Worm (Caenorhabditis elegans): ENCODE measurements around the gene R11D1.1.

The R11D1.1 gene

ce11 chrV:12683205-12683604 lies 21.0 kb upstream of the R11D1.1 start:
- TF ChIP-seq tbx-2 (tag; optimal IDR thresholded peaks at IDR 0.05) = no peak
- TF ChIP-seq ceh-45 (GFP tag; IDR thresholded peaks at IDR 0.05) = no peak
- TF ChIP-seq hlh-15 (tag; optimal IDR thresholded peaks at IDR 0.05) = no peak
- TF ChIP-seq F13H6.1 (tag; optimal IDR thresholded peaks at IDR 0.05) = no peak
- no peak for TF ChIP-seq ceh-9 (tag; optimal IDR thresholded peaks at IDR 0.05)
- no peak for TF ChIP-seq ceh-19 (GFP tag; optimal IDR thresholded peaks at IDR 0.05)
- no peak for TF ChIP-seq hlh-6 (tag; optimal IDR thresholded peaks at IDR 0.05)
- no peak for TF ChIP-seq K09A11.1 (tag; optimal IDR thresholded peaks at IDR 0.05; ENCODE audit: insufficient read depth)
- TF ChIP-seq pha-2 (tag; optimal IDR thresholded peaks at IDR 0.05) = no peak
- TF ChIP-seq unc-3 (GFP tag; conservative IDR thresholded peaks at IDR 0.05) = no peak
- TF ChIP-seq unc-3 (tag; optimal IDR thresholded peaks at IDR 0.05) = no peak
- TF ChIP-seq elt-2 (tag; optimal IDR thresholded peaks at IDR 0.05) = no peak

ce11 chrV:12695155-12695554 lies 9.0 kb upstream of the R11D1.1 start, which contains the start of gene parn-1:
Gene parn-1, minus strand, starts transcription at chrV:12695255.
- TF ChIP-seq hlh-8 (tag; optimal IDR thresholded peaks at IDR 0.05) (no peak), pha-2 (tag; optimal IDR thresholded peaks at IDR 0.05) (no peak), unc-86 (tag; optimal IDR thresholded peaks at IDR 0.05) (no peak), lin-11 (tag; optimal IDR thresholded peaks at IDR 0.05) (no peak), pax-1 (tag; optimal IDR thresholded peaks at IDR 0.05) (no peak), ceh-30 (tag; optimal IDR thresholded peaks at IDR 0.05) (no peak), sdc-2 (tag; optimal IDR thresholded peaks at IDR 0.05) (no peak)

- TF ChIP-seq mec-3 (tag; optimal IDR thresholded peaks at IDR 0.05; ENCODE audit: borderline replicate concordance) (no peak), nhr-232 (tag; optimal IDR thresholded peaks at IDR 0.05) (no peak), ceh-22 (tag; optimal IDR thresholded peaks at IDR 0.05) (no peak), pat-9 (tag; optimal IDR thresholded peaks at IDR 0.05) (no peak), gmeb-2 (tag; optimal IDR thresholded peaks at IDR 0.05) (no peak), K09A11.1 (tag; optimal IDR thresholded peaks at IDR 0.05; ENCODE audit: insufficient read depth) (no peak), ceh-24 (tag; optimal IDR thresholded peaks at IDR 0.05) (no peak), sox-4 (tag; optimal IDR thresholded peaks at IDR 0.05) (no peak), K02D7.2 (tag; optimal IDR thresholded peaks at IDR 0.05) (no peak), tbx-2 (tag; optimal IDR thresholded peaks at IDR 0.05) (no peak), rnt-1 (tag; optimal IDR thresholded peaks at IDR 0.05) (no peak), ceh-45 (GFP tag; IDR thresholded peaks at IDR 0.05) (no peak), elt-2 (tag; optimal IDR thresholded peaks at IDR 0.05) (no peak), lim-6 (tag; optimal IDR thresholded peaks at IDR 0.05) (no peak)
Measured at ce11 chrV:12695968-12696367, 8.2 kb upstream of the R11D1.1 start, which contains the start of gene K10C8.4. Gene K10C8.4, plus strand, starts transcription at chrV:12696268.

- TF ChIP-seq pqm-1 (tag; optimal IDR thresholded peaks at IDR 0.05) = no peak
- TF ChIP-seq fax-1 (tag; optimal IDR thresholded peaks at IDR 0.05) = no peak
- TF ChIP-seq hlh-6 (tag; optimal IDR thresholded peaks at IDR 0.05) = no peak
- no peak for TF ChIP-seq ceh-45 (GFP tag; IDR thresholded peaks at IDR 0.05)
- TF ChIP-seq pax-1 (tag; optimal IDR thresholded peaks at IDR 0.05) = no peak
Measured at ce11 chrV:12696790-12697189, 7.4 kb upstream of the R11D1.1 start.

ce11 chrV:12697364-12697901 lies 6.7 kb upstream of the R11D1.1 start, which contains the start of gene istr-1:
Gene istr-1, plus strand, starts transcription at chrV:12697858.
- peak; percentile 21 for TF ChIP-seq hlh-30 (tag; optimal IDR thresholded peaks at IDR 0.05; ENCODE audit: insufficient read depth)
- TF ChIP-seq sox-2 (GFP tag; IDR thresholded peaks at IDR 0.05) = no peak
- TF ChIP-seq fkh-10 (GFP tag; optimal IDR thresholded peaks at IDR 0.05) = no peak
- TF ChIP-seq ceh-31 (tag; optimal IDR thresholded peaks at IDR 0.05) = no peak
- no peak for TF ChIP-seq nhr-11 (tag; optimal IDR thresholded peaks at IDR 0.05)
- TF ChIP-seq pha-4 (tag; optimal IDR thresholded peaks at IDR 0.05) = no peak
- no peak for TF ChIP-seq zip-5 (tag; optimal IDR thresholded peaks at IDR 0.05)

Data from whole organism, late embryonic.